Fruit fly (Drosophila melanogaster): Measurements from ENCODE around the gene Dr.

dm6 chr3R:29584266-29584665, 28.1 kb downstream of the Dr start:
- TF ChIP-seq CG1620 (GFP tag; optimal IDR thresholded peaks at IDR 0.05) (no peak), CG33017 (tag; optimal IDR thresholded peaks at IDR 0.05) (no peak), kay (GFP tag; ENCODE audit: borderline replicate concordance) (no peak), cnc (optimal IDR thresholded peaks at IDR 0.05) (no peak), CG7045 (GFP tag; optimal IDR thresholded peaks at IDR 0.05) (no peak), CG14711 (tag; optimal IDR thresholded peaks at IDR 0.05) (no peak), tj (GFP tag; optimal IDR thresholded peaks at IDR 0.05) (no peak), Clk (GFP tag; optimal IDR thresholded peaks at IDR 0.05) (no peak), CG11617 (GFP tag; optimal IDR thresholded peaks at IDR 0.05) (no peak), cic (GFP tag; optimal IDR thresholded peaks at IDR 0.05) (no peak)

Data from whole organism, adult.